Worm (Caenorhabditis elegans): ENCODE results near the gene vwa-8.

The vwa-8 gene

DNA sequence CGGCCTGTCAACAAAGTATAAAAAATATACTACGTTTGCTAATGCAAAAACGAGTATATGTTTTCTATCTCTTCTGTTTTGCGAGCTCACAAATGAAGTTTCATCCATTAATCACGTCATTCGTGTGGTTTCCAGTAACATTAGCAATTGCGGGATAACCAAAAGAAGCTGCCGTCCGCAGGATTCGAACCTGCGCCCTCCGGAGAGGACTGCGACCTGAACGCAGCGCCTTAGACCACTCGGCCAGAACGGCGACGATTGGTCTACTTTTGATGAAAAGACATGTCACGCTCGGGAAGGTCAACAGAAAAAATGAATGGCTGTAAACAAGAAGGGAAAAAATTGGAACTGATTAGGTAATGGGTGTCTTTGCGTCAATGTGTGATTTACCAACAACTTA lies 47.5 kb downstream of the vwa-8 start (continued):
- TF ChIP-seq mes-4 (tag; optimal IDR thresholded peaks at IDR 0.05), result peak; percentile 64
- no peak for TF ChIP-seq lag-1 (GFP tag; IDR thresholded peaks at IDR 0.05)
- no peak for TF ChIP-seq F39B2.1 (GFP tag; IDR thresholded peaks at IDR 0.05)
- TF ChIP-seq nhr-80 (tag; optimal IDR thresholded peaks at IDR 0.05), result peak; percentile 60
- TF ChIP-seq hmg-1.2 (GFP tag; IDR thresholded peaks at IDR 0.05), result no peak; the same call in 1 of the 2 replicates
- TF ChIP-seq attf-6 (GFP tag; IDR thresholded peaks at IDR 0.05), result no peak
- TF ChIP-seq dpl-1 (GFP tag; optimal IDR thresholded peaks at IDR 0.05), result no peak
- no peak for TF ChIP-seq ztf-6 (GFP tag; IDR thresholded peaks at IDR 0.05)
- TF ChIP-seq ztf-28 (GFP tag; IDR thresholded peaks at IDR 0.05), result 0 out of 2 replicates have a peak, but pooled peaks have one; percentile 29
- TF ChIP-seq let-607 (tag; optimal IDR thresholded peaks at IDR 0.05), result peak; percentile 20 to 55
- TF ChIP-seq ztf-22 (GFP tag; optimal IDR thresholded peaks at IDR 0.05), result no peak
- 0 out of 2 replicates have a peak, but pooled peaks have one; percentile 48 for TF ChIP-seq ztf-25 (GFP tag; IDR thresholded peaks at IDR 0.05)
- peak; percentile 39; the same call in 1 of the 2 replicates for TF ChIP-seq Y95B8A.8 (GFP tag; IDR thresholded peaks at IDR 0.05)
- TF ChIP-seq F55B11.4 (tag; optimal IDR thresholded peaks at IDR 0.05; ENCODE audit: borderline replicate concordance, insufficient read depth), result no peak
- no peak for TF ChIP-seq lir-1 (GFP tag; conservative IDR thresholded peaks at IDR 0.05)
- peak; percentile 30 for TF ChIP-seq F22D6.2 (tag; optimal IDR thresholded peaks at IDR 0.05)
- peak; percentile 54 for TF ChIP-seq F10E7.11 (tag; optimal IDR thresholded peaks at IDR 0.05)
- peak; percentile 12 for TF ChIP-seq atf-7 (tag; optimal IDR thresholded peaks at IDR 0.05)
- TF ChIP-seq ets-4 (GFP tag; optimal IDR thresholded peaks at IDR 0.05), result peak; percentile 45
- TF ChIP-seq snpc-1.1 (tag; optimal IDR thresholded peaks at IDR 0.05; ENCODE audit: insufficient read depth), result peak; percentile 43
- peak; percentile 83 for TF ChIP-seq B0261.1 (tag; optimal IDR thresholded peaks at IDR 0.05)
- TF ChIP-seq sptf-2 (GFP tag; optimal IDR thresholded peaks at IDR 0.05), result peak; percentile 53
- peak; percentile 55 for TF ChIP-seq snpc-3.4 (tag; optimal IDR thresholded peaks at IDR 0.05)
- no peak for TF ChIP-seq unc-130 (GFP tag; optimal IDR thresholded peaks at IDR 0.05)
- TF ChIP-seq him-1 (tag; optimal IDR thresholded peaks at IDR 0.05), result peak; percentile 90
- TF ChIP-seq nhr-179 (tag; optimal IDR thresholded peaks at IDR 0.05), result peak; percentile 64
- TF ChIP-seq lin-40 (tag; optimal IDR thresholded peaks at IDR 0.05), result peak; percentile 56
- peak; percentile 79 for TF ChIP-seq egl-44 (GFP tag; IDR thresholded peaks at IDR 0.05)
- no peak for TF ChIP-seq hrde-1 (tag; optimal IDR thresholded peaks at IDR 0.05; ENCODE audit: borderline replicate concordance)
- TF ChIP-seq attf-3 (GFP tag; conservative IDR thresholded peaks at IDR 0.05), result no peak
- 0 out of 2 replicates have a peak, but pooled peaks have one; percentile 20 for TF ChIP-seq Y67H2A.10 (GFP tag; conservative IDR thresholded peaks at IDR 0.05)
- TF ChIP-seq B0336.3 (GFP tag; IDR thresholded peaks at IDR 0.05), result no peak; the same call in 1 of the 2 replicates
- TF ChIP-seq F33H1.4 (GFP tag; IDR thresholded peaks at IDR 0.05), result no peak
- TF ChIP-seq rpc-1 (optimal IDR thresholded peaks at IDR 0.05), result peak; percentile 85
- peak; percentile 86 for TF ChIP-seq rpc-1 (tag; optimal IDR thresholded peaks at IDR 0.05)
- TF ChIP-seq F23B12.7 (tag; optimal IDR thresholded peaks at IDR 0.05; ENCODE audit: insufficient read depth), result peak; percentile 60
- no peak for TF ChIP-seq hlh-12 (tag; optimal IDR thresholded peaks at IDR 0.05)
- no peak for TF ChIP-seq hlh-26 (GFP tag; conservative IDR thresholded peaks at IDR 0.05)
- TF ChIP-seq madf-6 (GFP tag; IDR thresholded peaks at IDR 0.05), result peak; percentile 69; the same call in 1 of the 2 replicates
- TF ChIP-seq madf-8 (GFP tag; conservative IDR thresholded peaks at IDR 0.05), result no peak
- no peak for TF ChIP-seq F57C9.4 (tag; optimal IDR thresholded peaks at IDR 0.05)
- no peak for TF ChIP-seq attf-5 (GFP tag; optimal IDR thresholded peaks at IDR 0.05)
- TF ChIP-seq pha-4 (tag; optimal IDR thresholded peaks at IDR 0.05), result no peak
- TF ChIP-seq lin-26 (GFP tag; IDR thresholded peaks at IDR 0.05), result peak; percentile 93
- peak; percentile 71; the same call in 1 of the 2 replicates for TF ChIP-seq ceh-40 (GFP tag; IDR thresholded peaks at IDR 0.05)
- TF ChIP-seq fkh-3 (tag; optimal IDR thresholded peaks at IDR 0.05), result no peak
- no peak for TF ChIP-seq F49E8.2 (tag; optimal IDR thresholded peaks at IDR 0.05; ENCODE audit: insufficient read depth)
- peak; percentile 40 to 52 for TF ChIP-seq rec-8 (tag; optimal IDR thresholded peaks at IDR 0.05)
